Worm (Caenorhabditis elegans) whole organism, L3 larva: ENCODE results near the gene sdz-36.

ENCODE experiments used
- R02D3.7 ChIP-seq: fragments of 150-350 bp; optimal IDR thresholded peaks from 2 replicates; lab custom pipeline; 2014; ENCODE audit warnings: missing biosample characterization, missing genetic modification characterization
- ZK546.5 ChIP-seq: sonication (generic microtip); optimal IDR thresholded peaks from 2 replicates; lab custom pipeline; 2017; ENCODE audit warnings: missing biosample characterization, missing genetic modification characterization
- aly-2 ChIP-seq: fragments of 150-350 bp; optimal IDR thresholded peaks from 2 replicates; lab custom pipeline; 2014; ENCODE audit warnings: missing biosample characterization, missing genetic modification characterization
- ama-1 ChIP-seq: fragments of 150-350 bp; optimal IDR thresholded peaks from 2 replicates; lab custom pipeline; 2018
- ceh-16 ChIP-seq: sonication (generic microtip); optimal IDR thresholded peaks from 2 replicates; lab custom pipeline; 2017; ENCODE audit warnings: missing biosample characterization, missing genetic modification characterization
- ceh-28 ChIP-seq: fragments of 150-350 bp; optimal IDR thresholded peaks from 2 replicates; lab custom pipeline; 2014; ENCODE audit warnings: missing biosample characterization, missing genetic modification reagents, missing genetic modification characterization
- ceh-82 ChIP-seq: fragments of 150-350 bp; optimal IDR thresholded peaks from 2 replicates; lab custom pipeline; 2014; ENCODE audit warnings: missing biosample characterization, missing genetic modification characterization
- ceh-9 ChIP-seq: sonication (generic microtip); optimal IDR thresholded peaks from 2 replicates; lab custom pipeline; 2018; ENCODE audit warnings: missing biosample characterization, missing genetic modification characterization
- egl-27 ChIP-seq: sonication (generic microtip); optimal IDR thresholded peaks from 4 replicates; lab custom pipeline; 2017; ENCODE audit warnings: missing biosample characterization, missing genetic modification reagents, missing genetic modification characterization
- egl-5 ChIP-seq: fragments of 150-350 bp; optimal IDR thresholded peaks from 2 replicates; lab custom pipeline; 2017; ENCODE audit warnings: missing biosample characterization, missing genetic modification reagents, missing genetic modification characterization, inconsistent platforms
- elt-1 ChIP-seq: fragments of 150-350 bp; optimal IDR thresholded peaks from 2 replicates; lab custom pipeline; 2014; ENCODE audit warnings: missing biosample characterization, missing genetic modification characterization
- elt-2 ChIP-seq: sonication (generic microtip); optimal IDR thresholded peaks from 2 replicates; lab custom pipeline; 2016; ENCODE audit warnings: missing genetic modification reagents, mild to moderate bottlenecking, missing genetic modification characterization, missing compliant biosample characterization
- elt-3 ChIP-seq, 3 experiments: fragments of 150-350 bp in 1 of 3; sonication (generic microtip) in 2 of 3; optimal IDR thresholded peaks; 2 replicates in 2 of 3; 4 replicates in 1 of 3; lab custom pipeline; 2014 to 2017; ENCODE audit warnings: missing biosample characterization in 3 of 3, missing genetic modification characterization in 3 of 3
- eor-1 ChIP-seq, 2 experiments: fragments of 150-350 bp; optimal IDR thresholded peaks; 2 replicates each; lab custom pipeline; 2014 to 2018; ENCODE audit warnings: missing biosample characterization in 2 of 2, missing genetic modification characterization in 2 of 2
- fkh-10 ChIP-seq: sonication (generic microtip); optimal IDR thresholded peaks from 2 replicates; lab custom pipeline; 2017; ENCODE audit warnings: missing biosample characterization, missing genetic modification reagents, missing genetic modification characterization
- fos-1 ChIP-seq: fragments of 150-350 bp; optimal IDR thresholded peaks from 2 replicates; lab custom pipeline; 2014; ENCODE audit warnings: missing biosample characterization, missing genetic modification characterization
- hmg-11 ChIP-seq: sonication (generic microtip); optimal IDR thresholded peaks from 2 replicates; lab custom pipeline; 2016; ENCODE audit warnings: missing genetic modification characterization, missing compliant biosample characterization
- jun-1 ChIP-seq: fragments of 150-350 bp; optimal IDR thresholded peaks from 2 replicates; lab custom pipeline; 2014; ENCODE audit warnings: missing biosample characterization, missing genetic modification reagents, missing genetic modification characterization
- lin-15B ChIP-seq: fragments of 150-350 bp; optimal IDR thresholded peaks from 2 replicates; lab custom pipeline; 2014; ENCODE audit warnings: missing biosample characterization, missing genetic modification characterization
- lin-39 ChIP-seq: fragments of 150-350 bp; optimal IDR thresholded peaks from 2 replicates; lab custom pipeline; 2018; ENCODE audit warnings: missing biosample characterization, missing genetic modification reagents, missing genetic modification characterization
- lsy-12 ChIP-seq: sonication (generic microtip); optimal IDR thresholded peaks from 2 replicates; lab custom pipeline; 2016; ENCODE audit warnings: mild to moderate bottlenecking, missing genetic modification characterization, missing compliant biosample characterization
- mdl-1 ChIP-seq: fragments of 150-350 bp; optimal IDR thresholded peaks from 2 replicates; lab custom pipeline; 2014; ENCODE audit warnings: missing biosample characterization, missing genetic modification characterization
- nfya-1 ChIP-seq: sonication (generic microtip); optimal IDR thresholded peaks from 2 replicates; lab custom pipeline; 2017; ENCODE audit warnings: missing genetic modification characterization, mild to moderate bottlenecking, missing compliant biosample characterization, antibody characterized with exemption, moderate library complexity; ENCODE audit not compliant: insufficient read depth
- nhr-11 ChIP-seq: fragments of 150-350 bp; optimal IDR thresholded peaks from 2 replicates; lab custom pipeline; 2014; ENCODE audit warnings: missing biosample characterization, missing genetic modification characterization
- nhr-23 ChIP-seq: fragments of 150-350 bp; optimal IDR thresholded peaks from 2 replicates; lab custom pipeline; 2014; ENCODE audit warnings: missing biosample characterization, missing genetic modification reagents, missing genetic modification characterization
- nhr-237 ChIP-seq: fragments of 150-350 bp; optimal IDR thresholded peaks from 2 replicates; lab custom pipeline; 2014; ENCODE audit warnings: missing biosample characterization, missing genetic modification characterization
- nhr-25 ChIP-seq: sonication (generic microtip); optimal IDR thresholded peaks from 2 replicates; lab custom pipeline; 2017; ENCODE audit warnings: missing biosample characterization, missing genetic modification characterization
- nhr-28 ChIP-seq: fragments of 150-350 bp; optimal IDR thresholded peaks from 2 replicates; lab custom pipeline; 2014; ENCODE audit warnings: missing biosample characterization, missing genetic modification characterization
- nhr-43 ChIP-seq: sonication (generic microtip); optimal IDR thresholded peaks from 2 replicates; lab custom pipeline; 2016; ENCODE audit warnings: mild to moderate bottlenecking, missing genetic modification characterization, missing compliant biosample characterization; ENCODE audit not compliant: poor library complexity, severe bottlenecking
- nhr-67 ChIP-seq: fragments of 150-350 bp; optimal IDR thresholded peaks from 2 replicates; lab custom pipeline; 2014; ENCODE audit warnings: missing biosample characterization, missing genetic modification characterization
- nhr-76 ChIP-seq: fragments of 150-350 bp; sonication (generic microtip); optimal IDR thresholded peaks from 5 replicates; lab custom pipeline; 2014; ENCODE audit warnings: missing biosample characterization, missing genetic modification characterization
- nhr-77 ChIP-seq: fragments of 150-350 bp; optimal IDR thresholded peaks from 2 replicates; lab custom pipeline; 2014; ENCODE audit warnings: missing biosample characterization, missing genetic modification characterization
- pha-4 ChIP-seq: fragments of 150-350 bp; optimal IDR thresholded peaks from 2 replicates; lab custom pipeline; 2014; ENCODE audit warnings: missing biosample characterization, missing genetic modification reagents, missing genetic modification characterization
- pqm-1 ChIP-seq: fragments of 150-350 bp; optimal IDR thresholded peaks from 2 replicates; lab custom pipeline; 2017; ENCODE audit warnings: missing biosample characterization, missing genetic modification characterization, inconsistent platforms
- sea-2 ChIP-seq: fragments of 150-350 bp; sonication (generic microtip); optimal IDR thresholded peaks from 4 replicates; lab custom pipeline; 2014; ENCODE audit warnings: missing biosample characterization, missing genetic modification reagents, missing genetic modification characterization
- skn-1 ChIP-seq: fragments of 150-350 bp; optimal IDR thresholded peaks from 2 replicates; lab custom pipeline; 2014; ENCODE audit warnings: missing biosample characterization, missing genetic modification characterization
- snpc-4 ChIP-seq: fragments of 150-350 bp; optimal IDR thresholded peaks from 2 replicates; lab custom pipeline; 2014; ENCODE audit warnings: missing biosample characterization, missing genetic modification characterization
- tbx-2 ChIP-seq: sonication (generic microtip); optimal IDR thresholded peaks from 2 replicates; lab custom pipeline; 2016; ENCODE audit warnings: mild to moderate bottlenecking, missing genetic modification characterization, missing compliant biosample characterization
- unc-39 ChIP-seq: sonication (generic microtip); optimal IDR thresholded peaks from 4 replicates; lab custom pipeline; 2017; ENCODE audit warnings: missing biosample characterization, missing genetic modification characterization
- unc-62 ChIP-seq: fragments of 150-350 bp; sonication (generic microtip); optimal IDR thresholded peaks from 4 replicates; lab custom pipeline; 2014; ENCODE audit warnings: missing biosample characterization, missing genetic modification reagents, missing genetic modification characterization
- zag-1 ChIP-seq: fragments of 150-350 bp; optimal IDR thresholded peaks from 2 replicates; lab custom pipeline; 2014; ENCODE audit warnings: missing biosample characterization, missing genetic modification characterization
- ztf-11 ChIP-seq: fragments of 150-350 bp; optimal IDR thresholded peaks from 2 replicates; lab custom pipeline; 2014; ENCODE audit warnings: missing biosample characterization, missing genetic modification characterization
- ztf-4 ChIP-seq: fragments of 150-350 bp; optimal IDR thresholded peaks from 2 replicates; lab custom pipeline; 2014; ENCODE audit warnings: missing biosample characterization, missing genetic modification characterization

The sdz-36 gene

ce11 chrIV:9659999-9660398 is 30.7 kb upstream of the sdz-36 start:
- no peak for TF ChIP-seq sea-2 (GFP tag; lab: Kevin White, UChicago)
- TF ChIP-seq nhr-67 = no peak
- no peak for TF ChIP-seq lin-15B (tag; lab: Kevin White, UChicago)
- TF ChIP-seq fkh-10 = peak; percentile 74

DNA sequence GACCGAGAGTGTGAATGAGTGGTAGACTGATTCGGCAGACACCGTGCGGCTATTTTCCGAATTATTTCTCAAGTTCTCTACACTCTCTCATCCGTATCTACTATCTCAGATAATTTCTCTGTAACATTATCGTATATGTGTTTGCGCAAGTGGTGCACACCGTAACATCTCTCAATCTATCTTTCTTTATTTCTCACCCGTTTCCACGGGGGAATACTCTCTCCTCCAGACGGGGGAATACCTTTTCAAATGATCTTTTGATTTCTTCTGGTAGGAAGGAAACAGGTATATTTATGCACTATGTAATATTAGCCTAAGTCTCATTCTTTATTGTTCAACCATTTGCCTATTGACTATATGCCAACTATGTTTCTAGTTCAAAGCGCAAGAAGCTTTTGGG is 23.7 kb upstream of the sdz-36 start:
- TF ChIP-seq ztf-11 (no peak), pha-4 (tag; lab: Kevin White, UChicago) (peak; percentile 43), nhr-25 (tag; lab: Kevin White, UChicago) (peak; percentile 20)

DNA sequence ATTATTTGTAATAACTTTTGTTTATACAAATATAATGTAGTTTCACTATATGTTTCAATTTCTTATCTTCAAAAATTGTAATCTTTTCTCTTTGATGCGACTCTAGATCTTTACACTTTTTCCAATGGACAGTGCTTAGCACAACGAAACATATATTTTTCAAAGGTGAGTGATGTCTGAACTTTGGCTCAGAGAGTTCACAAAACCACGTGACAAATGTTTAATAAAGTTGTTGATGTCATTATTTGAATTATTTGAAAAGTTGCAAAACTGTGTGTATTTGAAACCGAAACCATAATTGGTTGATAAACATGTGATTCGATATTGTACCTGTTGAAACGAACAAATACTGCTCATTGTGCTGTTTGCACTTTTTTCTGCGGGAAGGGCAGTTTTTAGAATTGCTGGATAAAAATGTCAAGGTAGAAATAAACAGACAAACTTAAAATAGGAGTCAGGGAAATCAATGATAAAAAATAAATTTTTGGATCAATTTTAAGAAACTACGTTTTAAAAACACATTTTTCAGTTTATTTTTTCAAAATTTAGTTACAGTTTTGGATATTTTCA is 22.6 kb upstream of the sdz-36 start:
- TF ChIP-seq eor-1 (tag; optimal IDR thresholded peaks at IDR 0.05; lab: Kevin White, UChicago) (no peak), fos-1 (no peak), sea-2 (GFP tag; lab: Kevin White, UChicago) (no peak), R02D3.7 (no peak), tbx-2 (no peak), nhr-11 (tag; lab: Kevin White, UChicago) (no peak), ztf-4 (no peak), nhr-28 (no peak), elt-2 (tag; lab: Kevin White, UChicago) (peak; percentile 56), egl-5 (no peak), ama-1 (lab: Kevin White, UChicago) (no peak), nhr-77 (tag; lab: Kevin White, UChicago) (no peak), lin-15B (tag; lab: Kevin White, UChicago) (no peak), unc-62 (no peak), pha-4 (tag; lab: Kevin White, UChicago) (peak; percentile 60), mdl-1 (tag; lab: Kevin White, UChicago) (no peak), nhr-76 (tag; lab: Kevin White, UChicago) (no peak), egl-27 (no peak), nfya-1 (tag; lab: Kevin White, UChicago) (peak; percentile 18), aly-2 (tag; lab: Kevin White, UChicago) (no peak), ceh-16 (tag; lab: Kevin White, UChicago) (no peak), elt-1 (tag; lab: Kevin White, UChicago) (no peak), jun-1 (tag; lab: Kevin White, UChicago) (peak; percentile 52), elt-3 (tag; optimal IDR thresholded peaks at IDR 0.05; lab: Kevin White, UChicago) (no peak), lsy-12 (no peak), skn-1 (tag; lab: Kevin White, UChicago) (no peak), ZK546.5 (tag; lab: Kevin White, UChicago) (no peak), snpc-4 (tag; lab: Kevin White, UChicago) (no peak), nhr-43 (tag; lab: Kevin White, UChicago) (no peak), ceh-82 (no peak), pqm-1 (tag; lab: Kevin White, UChicago) (peak; percentile 82), ztf-11 (no peak), ceh-9 (no peak)

DNA sequence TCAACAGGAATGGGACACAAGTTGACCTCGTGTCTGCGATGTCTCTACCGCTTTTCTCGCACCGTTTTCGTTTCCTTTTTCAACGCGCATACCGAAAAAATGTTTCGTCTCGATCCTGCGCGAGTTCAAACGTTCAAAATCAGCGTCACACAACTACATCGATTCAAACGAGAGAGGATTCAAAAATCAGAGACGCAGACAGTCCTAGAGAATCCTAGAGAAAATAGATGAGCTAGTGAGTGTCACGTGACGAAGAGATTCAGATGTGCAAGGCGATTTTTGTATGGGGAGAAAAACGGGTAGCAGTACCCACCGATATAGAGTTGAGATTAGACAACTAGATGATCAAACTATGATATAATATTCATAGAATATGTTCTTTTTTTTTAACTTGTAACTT is 20.8 kb upstream of the sdz-36 start:
- TF ChIP-seq lsy-12 (peak; percentile 38), nhr-43 (tag; lab: Kevin White, UChicago) (peak; percentile 80), nhr-237 (tag; lab: Kevin White, UChicago) (no peak), unc-39 (no peak), ztf-4 (no peak), elt-1 (tag; lab: Kevin White, UChicago) (peak; percentile 70), mdl-1 (tag; lab: Kevin White, UChicago) (peak; percentile 64), lin-39 (no peak), zag-1 (tag; lab: Kevin White, UChicago) (no peak), R02D3.7 (peak; percentile 19), ama-1 (lab: Kevin White, UChicago) (peak; percentile 39), nhr-25 (tag; lab: Kevin White, UChicago) (peak; percentile 42), nhr-23 (tag; lab: Kevin White, UChicago) (peak; percentile 78), unc-62 (no peak), egl-27 (no peak), fos-1 (no peak), elt-2 (tag; lab: Kevin White, UChicago) (no peak), lin-15B (tag; lab: Kevin White, UChicago) (no peak), hmg-11 (peak; percentile 22), ceh-28 (tag; lab: Kevin White, UChicago) (peak; percentile 37)
